Worm (Caenorhabditis elegans) whole organism, L1 larva: ENCODE measurements around the gene ddo-3.

Source experiments
- ama-1 ChIP-seq: fragments of 150-350 bp; optimal IDR thresholded peaks from 2 replicates; lab custom pipeline; 2014
- ces-1 ChIP-seq: fragments of 150-350 bp; optimal IDR thresholded peaks from 2 replicates; lab custom pipeline; 2014; ENCODE audit warnings: missing biosample characterization, missing genetic modification reagents, missing genetic modification characterization
- efl-1 ChIP-seq, 4 experiments: fragments of 150-350 bp; optimal IDR thresholded peaks in 3 of 4; peaks in 1 of 4; 1 replicate in 1 of 4; 2 replicates in 3 of 4; lab custom pipeline; 2014; ENCODE audit warnings: missing biosample characterization in 2 of 4, missing genetic modification characterization in 2 of 4, missing genetic modification reagents in 2 of 4
- egl-27 ChIP-seq, 2 experiments: fragments of 150-350 bp in 1 of 2; sonication (generic microtip); optimal IDR thresholded peaks; 3 replicates each; lab custom pipeline; 2017 to 2018; ENCODE audit warnings: missing biosample characterization in 2 of 2, missing genetic modification characterization in 2 of 2, missing genetic modification reagents in 2 of 2
- elt-2 ChIP-seq: sonication (generic microtip); optimal IDR thresholded peaks from 2 replicates; lab custom pipeline; 2016; ENCODE audit warnings: missing genetic modification characterization, mild to moderate bottlenecking, inconsistent platforms, missing compliant biosample characterization, missing genetic modification reagents
- fkh-10 ChIP-seq: sonication (generic microtip); optimal IDR thresholded peaks from 2 replicates; lab custom pipeline; 2017; ENCODE audit warnings: missing biosample characterization, missing genetic modification reagents, missing genetic modification characterization
- nhr-11 ChIP-seq: fragments of 150-350 bp; optimal IDR thresholded peaks from 2 replicates; lab custom pipeline; 2014; ENCODE audit warnings: missing biosample characterization, missing genetic modification characterization
- nhr-237 ChIP-seq: fragments of 150-350 bp; optimal IDR thresholded peaks from 2 replicates; lab custom pipeline; 2014; ENCODE audit warnings: missing biosample characterization, missing genetic modification characterization
- nhr-90 ChIP-seq: sonication (generic microtip); optimal IDR thresholded peaks from 2 replicates; lab custom pipeline; 2016; ENCODE audit warnings: mild to moderate bottlenecking, missing genetic modification characterization, missing compliant biosample characterization; ENCODE audit not compliant: poor library complexity
- sup-37 ChIP-seq: fragments of 200-800 bp; sonication (Bioruptor generic); optimal IDR thresholded peaks from 2 replicates; lab custom pipeline; 2018; ENCODE audit warnings: mild to moderate bottlenecking, missing genetic modification characterization, missing compliant biosample characterization
- xbp-1 ChIP-seq: sonication (generic microtip); optimal IDR thresholded peaks from 2 replicates; lab custom pipeline; 2016; ENCODE audit warnings: missing genetic modification characterization, missing compliant biosample characterization
- zag-1 ChIP-seq: fragments of 150-350 bp; optimal IDR thresholded peaks from 2 replicates; lab custom pipeline; 2014; ENCODE audit warnings: missing biosample characterization, missing genetic modification characterization
- ztf-11 ChIP-seq, 2 experiments: sonication (generic microtip); optimal IDR thresholded peaks; 2 replicates each; lab custom pipeline; 2016 to 2017; ENCODE audit warnings: missing genetic modification characterization in 2 of 2, missing biosample characterization in 1 of 2, missing compliant biosample characterization in 1 of 2
- ztf-4 ChIP-seq: fragments of 150-350 bp; optimal IDR thresholded peaks from 2 replicates; lab custom pipeline; 2014; ENCODE audit warnings: missing biosample characterization, missing genetic modification characterization

DNA sequence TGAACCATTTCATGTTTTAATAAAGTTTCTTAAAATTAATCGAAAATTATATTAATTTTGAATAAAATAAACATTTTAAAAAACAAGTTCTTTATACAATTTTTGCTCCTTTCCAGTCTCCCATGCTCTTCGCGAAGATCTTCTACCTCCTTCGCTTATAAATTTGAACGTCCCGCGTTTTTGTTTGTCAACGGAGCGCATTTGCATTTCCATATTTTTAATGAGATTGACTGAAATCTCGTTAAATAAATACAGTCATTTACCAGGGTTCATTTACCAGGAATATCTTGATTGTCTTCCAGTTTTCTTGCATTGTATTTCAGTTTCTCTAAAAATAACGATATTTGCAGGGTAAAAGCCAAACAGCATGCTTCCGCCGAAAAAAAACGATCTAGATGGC, 27.4 kb downstream of the ddo-3 start, which contains the start of gene cmtr-2:
- no peak for TF ChIP-seq nhr-237 (tag; lab: Kevin White, UChicago)
- no peak for TF ChIP-seq ces-1 (GFP tag; lab: Kevin White, UChicago)
- TF ChIP-seq xbp-1 (tag; lab: Kevin White, UChicago): peak; percentile 39
- no peak for TF ChIP-seq sup-37 (GFP tag; lab: Kevin White, UChicago)
- TF ChIP-seq egl-27 (tag; optimal IDR thresholded peaks at IDR 0.05; lab: Kevin White, UChicago): no peak
- TF ChIP-seq zag-1 (tag; lab: Kevin White, UChicago): no peak
- TF ChIP-seq nhr-90: peak; percentile 55
- TF ChIP-seq ama-1: no peak
- TF ChIP-seq elt-2: no peak
- TF ChIP-seq efl-1 (optimal IDR thresholded peaks at IDR 0.05; lab: Kevin White, UChicago): peak; percentile 95 to 98
- peak; percentile 96 to 100 for TF ChIP-seq efl-1 (GFP tag; optimal IDR thresholded peaks at IDR 0.05 in 1 of 2; lab: Kevin White, UChicago)
- TF ChIP-seq nhr-11 (tag; lab: Kevin White, UChicago): no peak
- TF ChIP-seq ztf-4 (tag; lab: Kevin White, UChicago): no peak
- TF ChIP-seq ztf-11 (tag; optimal IDR thresholded peaks at IDR 0.05; lab: Kevin White, UChicago): no peak
- no peak for TF ChIP-seq fkh-10 (GFP tag; lab: Kevin White, UChicago)
